Worm (Caenorhabditis elegans): ENCODE measurements around the gene F44F4.3.

Gene F44F4.3

DNA sequence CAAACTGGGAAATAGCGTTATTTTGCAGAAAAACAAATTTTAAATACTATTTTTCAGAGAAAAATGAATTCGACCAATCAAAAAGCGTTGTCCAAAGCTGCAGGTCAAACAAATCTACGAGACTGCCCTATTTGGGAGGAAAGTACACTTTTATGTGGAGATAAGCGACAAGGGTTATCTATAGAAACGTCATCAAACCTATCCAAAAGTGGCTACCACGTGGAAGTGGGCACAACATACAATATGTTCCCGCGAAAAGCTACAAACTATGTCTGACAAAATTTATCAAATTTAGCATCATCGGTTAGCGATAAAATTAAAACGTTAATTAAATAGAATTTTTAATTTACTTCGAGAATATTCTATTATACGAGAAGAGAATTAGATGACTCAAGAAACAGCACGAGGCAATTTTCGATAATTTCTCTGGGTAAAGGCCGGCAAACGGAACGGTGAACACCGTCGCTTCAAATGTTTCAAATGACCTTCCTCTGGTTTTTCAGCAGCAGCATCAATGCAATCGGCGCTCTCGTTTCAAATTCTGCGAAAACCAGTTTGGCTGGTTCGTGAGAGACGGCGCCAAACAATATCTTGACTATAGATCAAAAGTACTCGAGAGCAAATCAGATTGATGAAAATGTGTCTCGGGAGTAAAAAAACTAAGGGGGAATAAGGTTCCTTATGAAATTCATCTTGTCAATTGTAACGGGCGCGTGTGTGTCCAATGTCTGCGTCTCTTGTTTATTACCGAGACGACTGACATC, 23.8 kb downstream of the F44F4.3 start (continued):
- TF ChIP-seq nhr-28 (tag; optimal IDR thresholded peaks at IDR 0.05) (peak; percentile 79), nhr-102 (tag; optimal IDR thresholded peaks at IDR 0.05) (peak; percentile 31), aha-1 (tag) (peak; percentile 72), dve-1 (tag; optimal IDR thresholded peaks at IDR 0.05; ENCODE audit: insufficient read depth) (peak; percentile 77), nhr-48 (tag; optimal IDR thresholded peaks at IDR 0.05) (peak; percentile 30), lin-1 (GFP tag; IDR thresholded peaks at IDR 0.05) (0 out of 2 replicates have a peak, but pooled peaks have one; percentile 51), daf-16 (GFP tag; optimal IDR thresholded peaks at IDR 0.05) (no peak), daf-16 (tag; optimal IDR thresholded peaks at IDR 0.05) (peak; percentile 62)

DNA sequence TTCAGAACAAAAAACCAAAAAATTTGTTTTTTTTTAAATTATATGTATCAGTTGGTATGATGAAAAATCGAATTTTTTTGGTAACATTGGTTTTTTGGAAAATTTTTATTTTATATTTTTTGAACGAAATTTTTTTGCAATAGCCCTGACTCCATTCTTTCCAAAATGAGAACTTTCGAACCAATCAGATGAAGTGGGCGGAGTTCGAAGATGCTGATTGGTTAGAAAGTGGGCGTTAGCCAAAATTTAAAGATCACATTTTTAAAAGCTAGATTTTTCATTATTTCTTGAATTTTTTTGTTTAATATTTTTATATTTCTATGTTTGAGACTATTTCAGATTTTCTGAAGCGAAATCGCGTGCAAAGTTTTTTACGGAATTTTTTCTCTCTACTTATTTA, 24.4 kb downstream of the F44F4.3 start:
- TF ChIP-seq nhr-42 (GFP tag; IDR thresholded peaks at IDR 0.05) (no peak), unc-62 (GFP tag; optimal IDR thresholded peaks at IDR 0.05 in 1 of 2) (peak in 1 of 2 experiments; percentile 57), unc-62 (tag; optimal IDR thresholded peaks at IDR 0.05) (no peak), ceh-28 (tag; optimal IDR thresholded peaks at IDR 0.05) (no peak), saeg-2 (GFP tag; IDR thresholded peaks at IDR 0.05) (no peak)

ce11 chrII:10860840-10861239, 24.9 kb downstream of the F44F4.3 start, which contains the start of gene M106.3:
Gene M106.3 (minus strand): TSS chrII:10860909.
- TF ChIP-seq tra-1 (GFP tag; IDR thresholded peaks at IDR 0.05) (0 out of 2 replicates have a peak, but pooled peaks have one; percentile 25), nhr-28 (tag; optimal IDR thresholded peaks at IDR 0.05) (peak; percentile 85), dmd-8 (GFP tag; IDR thresholded peaks at IDR 0.05) (no peak), mdl-1 (tag; optimal IDR thresholded peaks at IDR 0.05) (peak in 1 of 2 experiments; percentile 39), dve-1 (tag; optimal IDR thresholded peaks at IDR 0.05; ENCODE audit: insufficient read depth) (peak; percentile 7), unc-62 (GFP tag; optimal IDR thresholded peaks at IDR 0.05 in 1 of 2) (no peak), unc-62 (tag; optimal IDR thresholded peaks at IDR 0.05) (no peak), daf-12 (tag; optimal IDR thresholded peaks at IDR 0.05) (no peak), nhr-77 (tag; optimal IDR thresholded peaks at IDR 0.05) (peak; percentile 34), daf-16 (GFP tag; optimal IDR thresholded peaks at IDR 0.05) (no peak), daf-16 (tag; optimal IDR thresholded peaks at IDR 0.05) (peak; percentile 43), F37D6.2 (tag; optimal IDR thresholded peaks at IDR 0.05) (no peak), mxl-3 (GFP tag; optimal IDR thresholded peaks at IDR 0.05) (peak; percentile 65), hlh-11 (tag; optimal IDR thresholded peaks at IDR 0.05) (peak; percentile 55), hlh-30 (tag; optimal IDR thresholded peaks at IDR 0.05; ENCODE audit: insufficient read depth) (peak; percentile 33), mxl-2 (GFP tag; conservative IDR thresholded peaks at IDR 0.05) (no peak), daf-8 (GFP tag; IDR thresholded peaks at IDR 0.05) (no peak), pqm-1 (tag; optimal IDR thresholded peaks at IDR 0.05) (peak; percentile 87), ceh-28 (tag; optimal IDR thresholded peaks at IDR 0.05) (no peak), T20F7.1 (GFP tag; optimal IDR thresholded peaks at IDR 0.05) (no peak), nhr-48 (tag; optimal IDR thresholded peaks at IDR 0.05) (no peak), spr-1 (tag; optimal IDR thresholded peaks at IDR 0.05) (no peak), Y75B8A.6 (GFP tag; IDR thresholded peaks at IDR 0.05) (no peak), dmd-6 (GFP tag; IDR thresholded peaks at IDR 0.05) (peak; percentile 74)

ce11 chrII:10859359-10859758, 26.4 kb downstream of the F44F4.3 start:
- TF ChIP-seq ceh-62 (tag; optimal IDR thresholded peaks at IDR 0.05) (no peak), nhr-28 (tag; optimal IDR thresholded peaks at IDR 0.05) (peak; percentile 58), madf-5 (GFP tag; IDR thresholded peaks at IDR 0.05) (no peak), dmd-6 (GFP tag; IDR thresholded peaks at IDR 0.05) (peak; percentile 61)

DNA sequence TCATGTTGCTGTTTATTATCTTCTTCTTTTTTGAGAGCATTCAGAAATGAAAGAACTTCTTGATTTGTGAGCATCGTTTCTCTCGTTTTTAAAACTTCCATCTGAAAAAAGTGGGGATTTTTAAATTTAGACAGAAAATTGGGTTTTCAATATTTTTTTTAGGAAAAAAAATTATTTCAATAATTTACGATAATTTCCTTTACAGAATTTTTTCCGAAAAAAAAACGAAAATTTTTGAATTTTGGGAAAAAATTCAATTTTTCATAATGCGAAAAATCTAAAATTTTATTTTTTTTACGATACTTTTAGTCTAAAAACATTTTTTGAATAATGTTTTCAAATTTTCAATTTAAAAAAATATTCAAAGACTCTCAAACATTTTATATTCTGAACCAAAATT, 28.6 kb downstream of the F44F4.3 start, which contains the start of gene M106.7:
Gene M106.7, minus strand, starts transcription at position 101 of the 400 bp plus-strand sequence.
- TF ChIP-seq dve-1 (tag; optimal IDR thresholded peaks at IDR 0.05; ENCODE audit: insufficient read depth) (peak; percentile 10), saeg-2 (GFP tag; IDR thresholded peaks at IDR 0.05) (no peak), daf-16 (GFP tag; optimal IDR thresholded peaks at IDR 0.05) (no peak), daf-16 (tag; optimal IDR thresholded peaks at IDR 0.05) (peak; percentile 1), R02D3.7 (tag; optimal IDR thresholded peaks at IDR 0.05) (no peak)
